Worm (Caenorhabditis elegans): ENCODE results near the gene K08D8.5.

The K08D8.5 gene

DNA sequence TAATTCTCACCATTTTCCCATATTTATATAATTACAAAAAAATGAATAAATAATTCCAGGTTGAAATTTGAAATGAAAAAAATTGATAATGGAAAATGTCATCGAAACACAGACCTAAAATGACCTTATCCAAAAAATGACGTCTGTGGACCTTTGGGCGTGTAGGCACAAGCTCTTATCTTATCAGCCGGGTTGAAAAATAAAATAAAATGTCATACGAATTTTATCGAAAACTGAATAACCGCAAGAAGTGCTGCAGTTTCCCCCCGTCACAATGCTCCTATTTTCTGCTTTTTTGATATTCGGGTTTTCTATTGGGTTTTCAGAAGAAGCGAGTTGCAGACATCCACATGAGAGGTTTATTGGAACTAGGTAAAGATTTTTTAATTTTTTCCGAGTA lies 46.0 kb downstream of the K08D8.5 start, which contains the start of gene clec-186:
Gene clec-186, plus strand, starts transcription at position 226 of the 400 bp plus-strand sequence.
- TF ChIP-seq mbf-1 (tag; optimal IDR thresholded peaks at IDR 0.05) (no peak), unc-55 (GFP tag; optimal IDR thresholded peaks at IDR 0.05) (no peak), fos-1 (tag; optimal IDR thresholded peaks at IDR 0.05) (peak; percentile 91), sma-9 (GFP tag; optimal IDR thresholded peaks at IDR 0.05) (peak; percentile 54), sma-9 (tag; optimal IDR thresholded peaks at IDR 0.05) (no peak), crh-2 (tag; optimal IDR thresholded peaks at IDR 0.05) (peak; percentile 21)

Measured in whole organism, L2 larva.